Worm (Caenorhabditis elegans): ENCODE measurements around the gene K08F8.15.

Gene K08F8.15

DNA sequence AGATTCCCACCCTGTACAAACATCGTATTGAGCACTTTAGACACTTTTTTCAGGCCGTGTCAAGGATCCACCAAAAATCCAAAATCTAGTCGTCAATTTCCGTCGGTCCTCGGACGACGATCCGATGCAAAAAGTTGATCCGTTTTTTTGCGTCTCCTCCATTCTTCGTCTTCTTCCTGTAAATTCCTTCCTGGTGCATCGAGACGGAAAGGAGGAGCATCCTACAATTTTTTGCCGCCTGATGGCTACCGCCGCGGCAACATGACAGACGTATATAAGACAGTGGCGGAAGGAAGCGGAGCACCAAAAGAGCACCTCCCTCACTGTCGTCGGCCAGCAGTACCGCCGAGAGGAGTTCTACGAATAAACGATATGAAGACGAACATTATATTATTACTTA lies 34.2 kb downstream of the K08F8.15 start, which contains the start of gene appg-2:
Gene appg-2 (plus strand): TSS at position 301 of the 400 bp plus-strand sequence.
- TF ChIP-seq ceh-83 (GFP tag; optimal IDR thresholded peaks at IDR 0.05) (no peak), sem-2 (GFP tag; optimal IDR thresholded peaks at IDR 0.05) (no peak), nhr-12 (tag; optimal IDR thresholded peaks at IDR 0.05) (no peak)

- TF ChIP-seq lsy-2 (tag; optimal IDR thresholded peaks at IDR 0.05) = no peak
These were observed 40.3 kb downstream of the K08F8.15 start, which contains the start of gene pho-13 for ce11 chrII:8806921-8807320. Gene pho-13 (minus strand): TSS chrII:8807021.

- TF ChIP-seq lin-32 (GFP tag; optimal IDR thresholded peaks at IDR 0.05) = no peak
- TF ChIP-seq bed-3 (GFP tag; optimal IDR thresholded peaks at IDR 0.05) = no peak
- TF ChIP-seq zip-8 (tag; optimal IDR thresholded peaks at IDR 0.05) = no peak
- no peak for TF ChIP-seq ceh-39 (tag; optimal IDR thresholded peaks at IDR 0.05)
- no peak for TF ChIP-seq nhr-237 (tag; optimal IDR thresholded peaks at IDR 0.05)
- no peak for TF ChIP-seq unc-39 (tag; optimal IDR thresholded peaks at IDR 0.05)
- no peak for TF ChIP-seq ceh-43 (GFP tag; optimal IDR thresholded peaks at IDR 0.05)
- TF ChIP-seq sem-2 (GFP tag; optimal IDR thresholded peaks at IDR 0.05) = no peak
- no peak for TF ChIP-seq cnd-1 (tag; optimal IDR thresholded peaks at IDR 0.05)
These were observed 41.9 kb downstream of the K08F8.15 start, which contains the start of gene F07H5.10 for ce11 chrII:8808482-8808881. Gene F07H5.10 (minus strand): TSS chrII:8808582.

ce11 chrII:8810679-8811413 lies 44.2 kb downstream of the K08F8.15 start, which contains the start of the genes F46C5.9 and rer-1:
Gene F46C5.9 (minus strand): TSS chrII:8810729.
Gene rer-1 (plus strand): TSS chrII:8811370.
- TF ChIP-seq sem-2 (GFP tag; optimal IDR thresholded peaks at IDR 0.05) (no peak), ceh-43 (GFP tag; optimal IDR thresholded peaks at IDR 0.05) (no peak), lsy-2 (tag; optimal IDR thresholded peaks at IDR 0.05) (peak; percentile 60), ceh-39 (tag; optimal IDR thresholded peaks at IDR 0.05) (no peak), snpc-4 (tag; optimal IDR thresholded peaks at IDR 0.05) (no peak)

- TF ChIP-seq lin-32 (GFP tag; optimal IDR thresholded peaks at IDR 0.05) (no peak), ceh-39 (tag; optimal IDR thresholded peaks at IDR 0.05) (no peak), mab-5 (tag; optimal IDR thresholded peaks at IDR 0.05) (no peak), sem-2 (GFP tag; optimal IDR thresholded peaks at IDR 0.05) (no peak), nhr-2 (tag; optimal IDR thresholded peaks at IDR 0.05) (no peak), bed-3 (GFP tag; optimal IDR thresholded peaks at IDR 0.05) (no peak), sptf-1 (tag; optimal IDR thresholded peaks at IDR 0.05) (no peak), elt-1 (tag; optimal IDR thresholded peaks at IDR 0.05; ENCODE audit: borderline replicate concordance, insufficient read depth) (no peak), nhr-12 (tag; optimal IDR thresholded peaks at IDR 0.05) (no peak), hlh-1 (tag; optimal IDR thresholded peaks at IDR 0.05) (no peak), blmp-1 (tag; optimal IDR thresholded peaks at IDR 0.05) (no peak), mls-2 (tag; optimal IDR thresholded peaks at IDR 0.05) (no peak)
These were observed 45.2 kb downstream of the K08F8.15 start for ce11 chrII:8811825-8812224.

DNA sequence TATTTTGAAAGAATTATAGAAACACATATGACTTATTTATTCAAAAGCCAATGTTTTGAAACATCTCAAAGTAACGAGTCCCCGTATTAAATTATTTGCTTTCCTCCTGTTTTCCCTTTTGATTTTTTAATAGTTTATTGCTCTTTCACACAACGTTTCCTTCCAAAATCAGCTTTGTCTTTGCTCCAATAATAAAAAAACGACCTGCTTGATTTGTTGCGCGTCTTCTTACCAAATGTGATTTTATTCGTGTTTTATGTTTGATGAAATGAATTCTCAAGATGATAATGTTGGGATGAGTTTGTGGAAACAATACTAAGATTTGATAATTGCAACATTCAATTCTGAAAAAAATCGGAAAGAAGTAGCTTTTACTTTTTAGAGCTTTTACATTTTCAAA lies 45.7 kb downstream of the K08F8.15 start:
- no peak for TF ChIP-seq nhr-28 (tag; optimal IDR thresholded peaks at IDR 0.05)
- no peak for TF ChIP-seq zip-8 (tag; optimal IDR thresholded peaks at IDR 0.05)
- TF ChIP-seq elt-1 (tag; optimal IDR thresholded peaks at IDR 0.05; ENCODE audit: borderline replicate concordance, insufficient read depth) = no peak
- TF ChIP-seq mep-1 (tag; optimal IDR thresholded peaks at IDR 0.05) = no peak
- no peak for TF ChIP-seq ham-2 (GFP tag; optimal IDR thresholded peaks at IDR 0.05)
- TF ChIP-seq unc-62 (GFP tag; optimal IDR thresholded peaks at IDR 0.05) = no peak
- no peak for TF ChIP-seq hlh-1 (tag; optimal IDR thresholded peaks at IDR 0.05)

- TF ChIP-seq nhr-237 (tag; optimal IDR thresholded peaks at IDR 0.05) = no peak
- TF ChIP-seq lsy-2 (tag; optimal IDR thresholded peaks at IDR 0.05) = no peak
- no peak for TF ChIP-seq cnd-1 (tag; optimal IDR thresholded peaks at IDR 0.05)
- TF ChIP-seq drap-1 (GFP tag; optimal IDR thresholded peaks at IDR 0.05) = no peak
- no peak for TF ChIP-seq lin-13 (tag; optimal IDR thresholded peaks at IDR 0.05)
- no peak for TF ChIP-seq mep-1 (tag; optimal IDR thresholded peaks at IDR 0.05)
- no peak for TF ChIP-seq elt-1 (tag; optimal IDR thresholded peaks at IDR 0.05; ENCODE audit: borderline replicate concordance, insufficient read depth)
- no peak for TF ChIP-seq snpc-4 (tag; optimal IDR thresholded peaks at IDR 0.05)
- TF ChIP-seq mab-5 (tag; optimal IDR thresholded peaks at IDR 0.05) = no peak
- TF ChIP-seq nhr-28 (tag; optimal IDR thresholded peaks at IDR 0.05) = no peak
These were observed 47.0 kb downstream of the K08F8.15 start for ce11 chrII:8813659-8814058.

All from whole organism, mixed stage, embryonic.